Worm (Caenorhabditis elegans) whole organism, L4 larva: ENCODE results near the gene F08F3.6.

Experiments used
- F44E2.7 ChIP-seq: fragments of 200-800 bp; sonication (Bioruptor generic); IDR thresholded peaks from 2 replicates; pipeline ENCODE4 v2.1.2; 2022; ENCODE audit warnings: missing genetic modification characterization, missing compliant biosample characterization
- F49E8.2 ChIP-seq: sonication (generic microtip); optimal IDR thresholded peaks from 2 replicates; lab custom pipeline; 2016; ENCODE audit warnings: missing compliant biosample characterization, mild to moderate bottlenecking, missing genetic modification characterization, borderline replicate concordance
- T20F7.1 ChIP-seq: fragments of 200-800 bp; sonication (Bioruptor generic); optimal IDR thresholded peaks from 2 replicates; lab custom pipeline; 2018; ENCODE audit warnings: mild to moderate bottlenecking, missing genetic modification characterization, missing compliant biosample characterization
- ZK546.5 ChIP-seq, 2 experiments: sonication (generic microtip); optimal IDR thresholded peaks; 2 replicates each; lab custom pipeline; 2017; ENCODE audit warnings: missing biosample characterization in 2 of 2, missing genetic modification characterization in 2 of 2
- aha-1 ChIP-seq: fragments of 150-350 bp; peaks from one replicate; lab custom pipeline; 2014; ENCODE audit warnings: missing biosample characterization, missing genetic modification characterization
- aly-2 ChIP-seq: sonication (generic microtip); optimal IDR thresholded peaks from 2 replicates; lab custom pipeline; 2018; ENCODE audit warnings: missing biosample characterization, missing genetic modification characterization
- attf-4 ChIP-seq: sonication (generic microtip); optimal IDR thresholded peaks from 3 replicates; lab custom pipeline; 2017; ENCODE audit warnings: missing biosample characterization, missing genetic modification characterization
- ceh-20 ChIP-seq: fragments of 200-800 bp; sonication (Bioruptor generic); IDR thresholded peaks from 2 replicates; pipeline ENCODE4 v1.3.6; 2022; ENCODE audit warnings: missing genetic modification reagents, missing genetic modification characterization, missing compliant biosample characterization
- ceh-44 ChIP-seq: fragments of 200-800 bp; sonication (Bioruptor generic); IDR thresholded peaks from 2 replicates; pipeline ENCODE4 v1.3.6; 2022; ENCODE audit warnings: missing genetic modification reagents, missing genetic modification characterization, missing compliant biosample characterization
- ceh-82 ChIP-seq: sonication (generic microtip); optimal IDR thresholded peaks from 2 replicates; lab custom pipeline; 2017; ENCODE audit warnings: missing biosample characterization, missing genetic modification characterization
- cey-2 ChIP-seq: sonication (generic microtip); optimal IDR thresholded peaks from 3 replicates; lab custom pipeline; 2017; ENCODE audit warnings: missing genetic modification characterization, mild to moderate bottlenecking, missing compliant biosample characterization, antibody characterized with exemption, borderline replicate concordance; ENCODE audit not compliant: insufficient read depth
- ctbp-1 ChIP-seq: fragments of 200-800 bp; sonication (Bioruptor generic); IDR thresholded peaks from 2 replicates; pipeline ENCODE4 v1.3.6; 2022; ENCODE audit warnings: missing genetic modification reagents, missing genetic modification characterization, missing compliant biosample characterization
- daf-16 ChIP-seq, 3 experiments: sonication (generic microtip); optimal IDR thresholded peaks; 2 replicates each; lab custom pipeline; 2016 to 2017; ENCODE audit warnings: missing genetic modification characterization in 3 of 3, missing genetic modification reagents in 3 of 3, mild to moderate bottlenecking in 2 of 3, missing compliant biosample characterization in 2 of 3, missing biosample characterization in 1 of 3, moderate library complexity in 1 of 3
- daf-19 ChIP-seq: fragments of 200-800 bp; sonication (Bioruptor generic); conservative IDR thresholded peaks from 2 replicates; pipeline ENCODE4 v1.3.6; 2022; ENCODE audit warnings: missing genetic modification characterization, missing compliant biosample characterization
- daf-8 ChIP-seq: fragments of 200-800 bp; sonication (Bioruptor generic); IDR thresholded peaks from 2 replicates; pipeline ENCODE4 v1.3.6; 2022; ENCODE audit warnings: missing genetic modification characterization, missing compliant biosample characterization
- egl-43 ChIP-seq: fragments of 200-800 bp; sonication (Bioruptor generic); IDR thresholded peaks from 2 replicates; pipeline ENCODE4 v1.3.6; 2022; ENCODE audit warnings: missing genetic modification reagents, missing genetic modification characterization, missing compliant biosample characterization
- fkh-10 ChIP-seq: fragments of 150-350 bp; optimal IDR thresholded peaks from 2 replicates; lab custom pipeline; 2014; ENCODE audit warnings: missing biosample characterization, missing genetic modification reagents, missing genetic modification characterization
- hlh-11 ChIP-seq: fragments of 200-800 bp; sonication (Bioruptor generic); optimal IDR thresholded peaks from 2 replicates; lab custom pipeline; 2018; ENCODE audit warnings: mild to moderate bottlenecking, missing genetic modification characterization, missing compliant biosample characterization
- jun-1 ChIP-seq: fragments of 150-350 bp; optimal IDR thresholded peaks from 2 replicates; lab custom pipeline; 2014; ENCODE audit warnings: missing biosample characterization, missing genetic modification reagents, missing genetic modification characterization
- lim-7 ChIP-seq: fragments of 200-800 bp; sonication (Bioruptor generic); IDR thresholded peaks from 2 replicates; pipeline ENCODE4 v1.3.6; 2022; ENCODE audit warnings: missing genetic modification characterization, missing compliant biosample characterization
- lin-1 ChIP-seq: fragments of 200-800 bp; sonication (Bioruptor generic); IDR thresholded peaks from 2 replicates; pipeline ENCODE4 v1.3.6; 2022; ENCODE audit warnings: missing genetic modification reagents, missing genetic modification characterization, missing compliant biosample characterization
- lin-15B ChIP-seq: fragments of 150-350 bp; sonication (generic microtip); optimal IDR thresholded peaks from 3 replicates; lab custom pipeline; 2014; ENCODE audit warnings: missing biosample characterization, missing genetic modification characterization
- lir-3 ChIP-seq: sonication (generic microtip); optimal IDR thresholded peaks from 2 replicates; lab custom pipeline; 2016; ENCODE audit warnings: mild to moderate bottlenecking, missing genetic modification characterization, missing compliant biosample characterization
- mdl-1 ChIP-seq, 2 experiments: fragments of 150-350 bp in 1 of 2; sonication (generic microtip) in 1 of 2; optimal IDR thresholded peaks; 2 replicates each; lab custom pipeline; 2014 to 2017; ENCODE audit warnings: missing biosample characterization in 2 of 2, missing genetic modification characterization in 2 of 2
- mdt-29 ChIP-seq: fragments of 200-800 bp; sonication (Bioruptor generic); IDR thresholded peaks from 2 replicates; pipeline ENCODE4 v1.3.6; 2022; ENCODE audit warnings: missing genetic modification reagents, missing genetic modification characterization, missing compliant biosample characterization
- mep-1 ChIP-seq: fragments of 150-350 bp; sonication (generic microtip); optimal IDR thresholded peaks from 3 replicates; lab custom pipeline; 2014; ENCODE audit warnings: missing biosample characterization, missing genetic modification characterization
- mes-2 ChIP-seq: sonication (generic microtip); optimal IDR thresholded peaks from 2 replicates; lab custom pipeline; 2016; ENCODE audit warnings: missing genotype, mild to moderate bottlenecking, missing genetic modification characterization, missing compliant biosample characterization; ENCODE audit not compliant: poor library complexity, severe bottlenecking
- mxl-3 ChIP-seq: fragments of 200-800 bp; sonication (Bioruptor generic); optimal IDR thresholded peaks from 2 replicates; lab custom pipeline; 2018; ENCODE audit warnings: mild to moderate bottlenecking, missing genetic modification characterization, missing compliant biosample characterization
- nhr-25 ChIP-seq: sonication (generic microtip); optimal IDR thresholded peaks from 2 replicates; lab custom pipeline; 2017; ENCODE audit warnings: missing genetic modification characterization, mild to moderate bottlenecking, missing compliant biosample characterization, antibody characterized with exemption, moderate library complexity, borderline replicate concordance; ENCODE audit not compliant: insufficient read depth
- nhr-48 ChIP-seq: sonication (generic microtip); optimal IDR thresholded peaks from 2 replicates; lab custom pipeline; 2016; ENCODE audit warnings: mild to moderate bottlenecking, missing genetic modification characterization, missing compliant biosample characterization
- nhr-76 ChIP-seq: fragments of 150-350 bp; optimal IDR thresholded peaks from 2 replicates; lab custom pipeline; 2014; ENCODE audit warnings: missing biosample characterization, missing genetic modification characterization
- pqm-1 ChIP-seq: sonication (generic microtip); optimal IDR thresholded peaks from 2 replicates; lab custom pipeline; 2017; ENCODE audit warnings: missing biosample characterization, missing genetic modification characterization
- spr-3 ChIP-seq: fragments of 200-800 bp; sonication (Bioruptor generic); optimal IDR thresholded peaks from 2 replicates; lab custom pipeline; 2018; ENCODE audit warnings: mild to moderate bottlenecking, missing genetic modification characterization, missing compliant biosample characterization
- tag-97 ChIP-seq: fragments of 200-800 bp; sonication (Bioruptor generic); IDR thresholded peaks from 2 replicates; pipeline ENCODE4 v1.3.6; 2022; ENCODE audit warnings: missing genetic modification characterization, missing compliant biosample characterization
- unc-62 ChIP-seq, 3 experiments: fragments of 150-350 bp in 1 of 3; sonication (generic microtip); optimal IDR thresholded peaks in 2 of 3; peaks in 1 of 3; 1 replicate in 1 of 3; 2 replicates in 2 of 3; lab custom pipeline; 2014 to 2017; ENCODE audit warnings: missing biosample characterization in 3 of 3, missing genetic modification characterization in 3 of 3, missing genetic modification reagents in 3 of 3, missing genotype in 1 of 3
- zag-1 ChIP-seq: fragments of 150-350 bp; optimal IDR thresholded peaks from 2 replicates; lab custom pipeline; 2014; ENCODE audit warnings: missing biosample characterization, missing genetic modification characterization

F08F3.6 gene

ce11 chrV:5408921-5409320 lies 10.9 kb downstream of the F08F3.6 start:
- TF ChIP-seq unc-62 (GFP tag; optimal IDR thresholded peaks at IDR 0.05 in 1 of 2; lab: Kevin White, UChicago): peak in 1 of 2 experiments; percentile 99
- no peak for TF ChIP-seq unc-62 (tag; optimal IDR thresholded peaks at IDR 0.05; lab: Kevin White, UChicago)
- no peak for TF ChIP-seq daf-16 (GFP tag; optimal IDR thresholded peaks at IDR 0.05; lab: Kevin White, UChicago)
- TF ChIP-seq daf-16 (tag; optimal IDR thresholded peaks at IDR 0.05; lab: Kevin White, UChicago): no peak
- no peak for TF ChIP-seq ctbp-1 (GFP tag; lab: Robert Waterston, UW)
- TF ChIP-seq nhr-48: no peak
- TF ChIP-seq pqm-1 (tag; lab: Kevin White, UChicago): no peak
- no peak for TF ChIP-seq fkh-10 (GFP tag; lab: Kevin White, UChicago)
- no peak for TF ChIP-seq ceh-44 (GFP tag; lab: Robert Waterston, UW)
- TF ChIP-seq spr-3: no peak
- peak; percentile 64; the same call in 1 of the 2 replicates for TF ChIP-seq ceh-20 (GFP tag; lab: Robert Waterston, UW)
- TF ChIP-seq lin-15B (tag; lab: Kevin White, UChicago): no peak
- no peak for TF ChIP-seq zag-1 (tag; lab: Kevin White, UChicago)
- TF ChIP-seq nhr-76 (tag; lab: Kevin White, UChicago): no peak
- no peak for TF ChIP-seq daf-8 (GFP tag; lab: Robert Waterston, UW)

ce11 chrV:5408223-5408622 lies 11.6 kb downstream of the F08F3.6 start, which contains the start of gene C25A6.1:
Gene C25A6.1 (plus strand): TSS chrV:5408523.
- TF ChIP-seq mes-2 (tag; lab: Kevin White, UChicago) (no peak), attf-4 (tag; lab: Kevin White, UChicago) (no peak), aly-2 (tag; lab: Kevin White, UChicago) (no peak), daf-19 (GFP tag; lab: Robert Waterston, UW) (no peak), lin-1 (GFP tag; lab: Robert Waterston, UW) (no peak), cey-2 (tag; lab: Kevin White, UChicago) (no peak), mdl-1 (tag; optimal IDR thresholded peaks at IDR 0.05; lab: Kevin White, UChicago) (no peak), aha-1 (tag; lab: Kevin White, UChicago) (no peak), F44E2.7 (GFP tag; lab: Robert Waterston, UW) (no peak), T20F7.1 (GFP tag; lab: Kevin White, UChicago) (no peak), F49E8.2 (no peak), lim-7 (no peak), hlh-11 (tag; lab: Kevin White, UChicago) (no peak), tag-97 (GFP tag; lab: Robert Waterston, UW) (no peak)

- TF ChIP-seq attf-4 (tag; lab: Kevin White, UChicago): no peak
- no peak for TF ChIP-seq jun-1 (tag; lab: Kevin White, UChicago)
- no peak for TF ChIP-seq spr-3
- no peak for TF ChIP-seq unc-62 (GFP tag; optimal IDR thresholded peaks at IDR 0.05 in 1 of 2; lab: Kevin White, UChicago)
- no peak for TF ChIP-seq unc-62 (tag; optimal IDR thresholded peaks at IDR 0.05; lab: Kevin White, UChicago)
- no peak for TF ChIP-seq mdt-29
- no peak for TF ChIP-seq mxl-3
- TF ChIP-seq lir-3 (tag; lab: Kevin White, UChicago): no peak
- no peak for TF ChIP-seq egl-43 (GFP tag; lab: Robert Waterston, UW)
- no peak for TF ChIP-seq ceh-82 (tag; lab: Kevin White, UChicago)
- TF ChIP-seq daf-19 (GFP tag; lab: Robert Waterston, UW): no peak
- TF ChIP-seq mep-1 (tag; lab: Kevin White, UChicago): no peak
- no peak for TF ChIP-seq nhr-25 (tag; lab: Kevin White, UChicago)
- no peak for TF ChIP-seq nhr-76 (tag; lab: Kevin White, UChicago)
- no peak for TF ChIP-seq ZK546.5 (tag; optimal IDR thresholded peaks at IDR 0.05; lab: Kevin White, UChicago)
- TF ChIP-seq, all 104 proteins: peak for 0
These were observed 14.8 kb downstream of the F08F3.6 start, which contains the start of gene dmsr-7 for ce11 chrV:5405053-5405452. Gene dmsr-7 (plus strand): TSS chrV:5405353.
